Worm (Caenorhabditis elegans) whole organism, mixed stage, embryonic: ENCODE data around the gene W03C9.8.

Experiments used
- M03D4.4 ChIP-seq: sonication (generic microtip); optimal IDR thresholded peaks from 2 replicates; lab custom pipeline; 2017; ENCODE audit warnings: mild to moderate bottlenecking, missing genetic modification characterization, missing compliant biosample characterization
- blmp-1 ChIP-seq: fragments of 150-350 bp; optimal IDR thresholded peaks from 2 replicates; lab custom pipeline; 2014; ENCODE audit warnings: missing biosample characterization, missing genetic modification characterization
- ceh-43 ChIP-seq: fragments of 200-800 bp; sonication (Bioruptor generic); optimal IDR thresholded peaks from 2 replicates; lab custom pipeline; 2018; ENCODE audit warnings: mild to moderate bottlenecking, missing genetic modification characterization, moderate library complexity, missing compliant biosample characterization
- ces-1 ChIP-seq: fragments of 150-350 bp; optimal IDR thresholded peaks from 2 replicates; lab custom pipeline; 2014; ENCODE audit warnings: missing biosample characterization, missing genetic modification reagents, missing genetic modification characterization
- cnd-1 ChIP-seq: fragments of 200-800 bp; sonication (Bioruptor generic); optimal IDR thresholded peaks from 2 replicates; lab custom pipeline; 2018; ENCODE audit warnings: mild to moderate bottlenecking, missing genetic modification characterization, missing compliant biosample characterization
- drap-1 ChIP-seq: fragments of 200-800 bp; sonication (Bioruptor generic); optimal IDR thresholded peaks from 3 replicates; lab custom pipeline; 2018; ENCODE audit warnings: mild to moderate bottlenecking, missing genetic modification characterization, missing compliant biosample characterization
- elt-1 ChIP-seq: sonication (generic microtip); optimal IDR thresholded peaks from 2 replicates; lab custom pipeline; 2017; ENCODE audit warnings: missing genetic modification characterization, mild to moderate bottlenecking, missing compliant biosample characterization, antibody characterized with exemption, moderate library complexity, borderline replicate concordance; ENCODE audit not compliant: insufficient read depth
- ham-2 ChIP-seq: fragments of 200-800 bp; sonication (Bioruptor generic); optimal IDR thresholded peaks from 2 replicates; lab custom pipeline; 2018; ENCODE audit warnings: mild to moderate bottlenecking, missing genetic modification characterization, missing compliant biosample characterization
- hlh-1 ChIP-seq: fragments of 150-350 bp; optimal IDR thresholded peaks from 2 replicates; lab custom pipeline; 2014; ENCODE audit warnings: missing biosample characterization, missing genetic modification reagents, missing genetic modification characterization
- lin-13 ChIP-seq: fragments of 150-350 bp; optimal IDR thresholded peaks from 2 replicates; lab custom pipeline; 2014; ENCODE audit warnings: missing biosample characterization, missing genetic modification characterization
- lin-32 ChIP-seq: fragments of 200-800 bp; sonication (Bioruptor generic); optimal IDR thresholded peaks from 2 replicates; lab custom pipeline; 2018; ENCODE audit warnings: mild to moderate bottlenecking, missing genetic modification characterization, missing compliant biosample characterization
- mab-5 ChIP-seq: fragments of 150-350 bp; optimal IDR thresholded peaks from 2 replicates; lab custom pipeline; 2014; ENCODE audit warnings: missing biosample characterization, missing genetic modification characterization
- mep-1 ChIP-seq: fragments of 150-350 bp; optimal IDR thresholded peaks from 2 replicates; lab custom pipeline; 2017; ENCODE audit warnings: missing biosample characterization, missing genetic modification reagents, missing genetic modification characterization, inconsistent platforms
- mls-2 ChIP-seq: sonication (generic microtip); optimal IDR thresholded peaks from 2 replicates; lab custom pipeline; 2016; ENCODE audit warnings: mild to moderate bottlenecking, missing genetic modification characterization, moderate library complexity, missing compliant biosample characterization
- nhr-2 ChIP-seq: fragments of 150-350 bp; optimal IDR thresholded peaks from 2 replicates; lab custom pipeline; 2014; ENCODE audit warnings: missing biosample characterization, missing genetic modification characterization
- nhr-237 ChIP-seq: fragments of 150-350 bp; optimal IDR thresholded peaks from 2 replicates; lab custom pipeline; 2014; ENCODE audit warnings: missing biosample characterization, missing genetic modification characterization
- nhr-28 ChIP-seq: fragments of 150-350 bp; optimal IDR thresholded peaks from 2 replicates; lab custom pipeline; 2014; ENCODE audit warnings: missing biosample characterization, missing genetic modification characterization
- nhr-76 ChIP-seq: sonication (generic microtip); optimal IDR thresholded peaks from 2 replicates; lab custom pipeline; 2017; ENCODE audit warnings: missing biosample characterization, missing genetic modification characterization
- pha-4 ChIP-seq: fragments of 150-350 bp; optimal IDR thresholded peaks from 2 replicates; lab custom pipeline; 2018; ENCODE audit warnings: missing biosample characterization, missing genetic modification reagents, missing genetic modification characterization
- sem-2 ChIP-seq: fragments of 200-800 bp; sonication (Bioruptor generic); optimal IDR thresholded peaks from 2 replicates; lab custom pipeline; 2018; ENCODE audit warnings: mild to moderate bottlenecking, missing genetic modification characterization, missing compliant biosample characterization
- sptf-1 ChIP-seq: sonication (generic microtip); optimal IDR thresholded peaks from 2 replicates; lab custom pipeline; 2017; ENCODE audit warnings: mild to moderate bottlenecking, missing genetic modification characterization, moderate library complexity, missing compliant biosample characterization
- tbx-8 ChIP-seq: fragments of 200-800 bp; sonication (Bioruptor generic); optimal IDR thresholded peaks from 2 replicates; lab custom pipeline; 2018; ENCODE audit warnings: mild to moderate bottlenecking, missing genetic modification characterization, moderate library complexity, missing compliant biosample characterization
- unc-120 ChIP-seq: sonication (generic microtip); optimal IDR thresholded peaks from 2 replicates; lab custom pipeline; 2017; ENCODE audit warnings: missing genetic modification characterization, missing compliant biosample characterization; ENCODE audit not compliant: poor library complexity, severe bottlenecking
- unc-39 ChIP-seq: fragments of 150-350 bp; optimal IDR thresholded peaks from 2 replicates; lab custom pipeline; 2014; ENCODE audit warnings: missing biosample characterization, missing genetic modification characterization
- unc-62 ChIP-seq: fragments of 150-350 bp; optimal IDR thresholded peaks from 2 replicates; lab custom pipeline; 2014; ENCODE audit warnings: missing biosample characterization, missing genetic modification reagents, missing genetic modification characterization
- zip-8 ChIP-seq: fragments of 150-350 bp; optimal IDR thresholded peaks from 2 replicates; lab custom pipeline; 2014; ENCODE audit warnings: missing biosample characterization, missing genetic modification characterization
- ztf-11 ChIP-seq: fragments of 150-350 bp; optimal IDR thresholded peaks from 2 replicates; lab custom pipeline; 2014; ENCODE audit warnings: missing biosample characterization, missing genetic modification characterization

Gene W03C9.8

ce11 chrII:11948459-11948858 lies at the start of gene W03C9.8:
TSS of gene W03C9.8 (plus strand) at chrII:11948759.
- TF ChIP-seq sem-2 (GFP tag; lab: Kevin White, UChicago) = no peak
- no peak for TF ChIP-seq hlh-1 (tag; lab: Kevin White, UChicago)
- TF ChIP-seq lin-32 (GFP tag; lab: Kevin White, UChicago) = no peak
- no peak for TF ChIP-seq cnd-1 (tag; lab: Kevin White, UChicago)
- no peak for TF ChIP-seq pha-4 (tag; lab: Kevin White, UChicago)
- no peak for TF ChIP-seq lin-13
- no peak for TF ChIP-seq elt-1 (tag; lab: Kevin White, UChicago)
- TF ChIP-seq ceh-43 = no peak
- TF ChIP-seq nhr-237 (tag; lab: Kevin White, UChicago) = no peak
- no peak for TF ChIP-seq M03D4.4
- no peak for TF ChIP-seq ztf-11 (tag; lab: Kevin White, UChicago)
- no peak for TF ChIP-seq unc-62 (GFP tag; lab: Kevin White, UChicago)
- TF ChIP-seq nhr-28 (tag; lab: Kevin White, UChicago) = no peak
- TF ChIP-seq zip-8 (tag; lab: Kevin White, UChicago) = no peak
- no peak for TF ChIP-seq drap-1 (GFP tag; lab: Kevin White, UChicago)
- no peak for TF ChIP-seq nhr-76 (tag; lab: Kevin White, UChicago)

- TF ChIP-seq nhr-2 (tag; lab: Kevin White, UChicago) (peak; percentile 10), ham-2 (GFP tag; lab: Kevin White, UChicago) (no peak)
These were observed 48.8 kb upstream of the W03C9.8 start for ce11 chrII:11899761-11900160.

- no peak for TF ChIP-seq blmp-1 (tag; lab: Kevin White, UChicago)
- TF ChIP-seq unc-120 (tag; lab: Kevin White, UChicago) = no peak
- TF ChIP-seq ceh-43 = no peak
- no peak for TF ChIP-seq mep-1
- TF ChIP-seq zip-8 (tag; lab: Kevin White, UChicago) = no peak
These were observed 47.4 kb upstream of the W03C9.8 start, which contains the start of gene vab-23 for ce11 chrII:11901110-11901509. TSS of gene vab-23 (minus strand) at chrII:11901210.

ce11 chrII:11902203-11902602 lies 46.4 kb upstream of the W03C9.8 start:
- TF ChIP-seq M03D4.4 = no peak
- peak; percentile 96 for TF ChIP-seq unc-62 (GFP tag; lab: Kevin White, UChicago)
- no peak for TF ChIP-seq ces-1 (GFP tag; lab: Kevin White, UChicago)
- no peak for TF ChIP-seq ztf-11 (tag; lab: Kevin White, UChicago)
- peak; percentile 79 for TF ChIP-seq nhr-2 (tag; lab: Kevin White, UChicago)
- TF ChIP-seq mab-5 (tag; lab: Kevin White, UChicago) = no peak
- TF ChIP-seq pha-4 (tag; lab: Kevin White, UChicago) = no peak
- TF ChIP-seq tbx-8 = no peak
- TF ChIP-seq unc-120 (tag; lab: Kevin White, UChicago) = peak; percentile 15
- no peak for TF ChIP-seq blmp-1 (tag; lab: Kevin White, UChicago)

ce11 chrII:11905023-11905422 lies 43.5 kb upstream of the W03C9.8 start:
- TF ChIP-seq cnd-1 (tag; lab: Kevin White, UChicago) (peak; percentile 53), lin-32 (GFP tag; lab: Kevin White, UChicago) (no peak)

ce11 chrII:11906217-11906616 lies 42.3 kb upstream of the W03C9.8 start, which contains the start of gene ZK930.4:
TSS of gene ZK930.4 (plus strand) at chrII:11906517.
- TF ChIP-seq unc-120 (tag; lab: Kevin White, UChicago) = no peak
- TF ChIP-seq sem-2 (GFP tag; lab: Kevin White, UChicago) = no peak
- TF ChIP-seq ceh-43 = no peak
- TF ChIP-seq pha-4 (tag; lab: Kevin White, UChicago) = no peak
- no peak for TF ChIP-seq unc-39 (tag; lab: Kevin White, UChicago)
- no peak for TF ChIP-seq ztf-11 (tag; lab: Kevin White, UChicago)
- TF ChIP-seq zip-8 (tag; lab: Kevin White, UChicago) = no peak
- TF ChIP-seq nhr-2 (tag; lab: Kevin White, UChicago) = no peak
- TF ChIP-seq sptf-1 (tag; lab: Kevin White, UChicago) = no peak
- TF ChIP-seq mls-2 (tag; lab: Kevin White, UChicago) = no peak
- TF ChIP-seq hlh-1 (tag; lab: Kevin White, UChicago) = no peak
- no peak for TF ChIP-seq ham-2 (GFP tag; lab: Kevin White, UChicago)
- TF ChIP-seq nhr-76 (tag; lab: Kevin White, UChicago) = no peak
- TF ChIP-seq lin-13 = no peak
- no peak for TF ChIP-seq lin-32 (GFP tag; lab: Kevin White, UChicago)
